Fruit fly (Drosophila melanogaster): ENCODE measurements around the gene jvl.

dm6 chr3R:14736674-14737073 lies 4.7 kb upstream of the jvl start:
- TF ChIP-seq CG8478 (optimal IDR thresholded peaks at IDR 0.05) (no peak), CTCF (optimal IDR thresholded peaks at IDR 0.05) (no peak)

Data from S2 (cell line).